Worm (Caenorhabditis elegans) whole organism, L3 larva: ENCODE measurements around the gene nspb-5.

Source experiments
- R02D3.7 ChIP-seq: fragments of 150-350 bp; optimal IDR thresholded peaks from 2 replicates; lab custom pipeline; 2014; ENCODE audit warnings: missing biosample characterization, missing genetic modification characterization
- ZK546.5 ChIP-seq: sonication (generic microtip); optimal IDR thresholded peaks from 2 replicates; lab custom pipeline; 2017; ENCODE audit warnings: missing biosample characterization, missing genetic modification characterization
- aly-2 ChIP-seq: fragments of 150-350 bp; optimal IDR thresholded peaks from 2 replicates; lab custom pipeline; 2014; ENCODE audit warnings: missing biosample characterization, missing genetic modification characterization
- ama-1 ChIP-seq: fragments of 150-350 bp; optimal IDR thresholded peaks from 2 replicates; lab custom pipeline; 2018
- ceh-16 ChIP-seq: sonication (generic microtip); optimal IDR thresholded peaks from 2 replicates; lab custom pipeline; 2017; ENCODE audit warnings: missing biosample characterization, missing genetic modification characterization
- ceh-28 ChIP-seq: fragments of 150-350 bp; optimal IDR thresholded peaks from 2 replicates; lab custom pipeline; 2014; ENCODE audit warnings: missing biosample characterization, missing genetic modification reagents, missing genetic modification characterization
- ceh-82 ChIP-seq: fragments of 150-350 bp; optimal IDR thresholded peaks from 2 replicates; lab custom pipeline; 2014; ENCODE audit warnings: missing biosample characterization, missing genetic modification characterization
- ceh-9 ChIP-seq: sonication (generic microtip); optimal IDR thresholded peaks from 2 replicates; lab custom pipeline; 2018; ENCODE audit warnings: missing biosample characterization, missing genetic modification characterization
- egl-27 ChIP-seq: sonication (generic microtip); optimal IDR thresholded peaks from 4 replicates; lab custom pipeline; 2017; ENCODE audit warnings: missing biosample characterization, missing genetic modification reagents, missing genetic modification characterization
- egl-5 ChIP-seq: fragments of 150-350 bp; optimal IDR thresholded peaks from 2 replicates; lab custom pipeline; 2017; ENCODE audit warnings: missing biosample characterization, missing genetic modification reagents, missing genetic modification characterization, inconsistent platforms
- elt-1 ChIP-seq: fragments of 150-350 bp; optimal IDR thresholded peaks from 2 replicates; lab custom pipeline; 2014; ENCODE audit warnings: missing biosample characterization, missing genetic modification characterization
- elt-2 ChIP-seq: sonication (generic microtip); optimal IDR thresholded peaks from 2 replicates; lab custom pipeline; 2016; ENCODE audit warnings: missing genetic modification reagents, mild to moderate bottlenecking, missing genetic modification characterization, missing compliant biosample characterization
- elt-3 ChIP-seq, 3 experiments: fragments of 150-350 bp in 1 of 3; sonication (generic microtip) in 2 of 3; optimal IDR thresholded peaks; 2 replicates in 2 of 3; 4 replicates in 1 of 3; lab custom pipeline; 2014 to 2017; ENCODE audit warnings: missing biosample characterization in 3 of 3, missing genetic modification characterization in 3 of 3
- eor-1 ChIP-seq, 2 experiments: fragments of 150-350 bp; optimal IDR thresholded peaks; 2 replicates each; lab custom pipeline; 2014 to 2018; ENCODE audit warnings: missing biosample characterization in 2 of 2, missing genetic modification characterization in 2 of 2
- fkh-10 ChIP-seq: sonication (generic microtip); optimal IDR thresholded peaks from 2 replicates; lab custom pipeline; 2017; ENCODE audit warnings: missing biosample characterization, missing genetic modification reagents, missing genetic modification characterization
- fkh-2 ChIP-seq: fragments of 150-350 bp; optimal IDR thresholded peaks from 2 replicates; lab custom pipeline; 2014; ENCODE audit warnings: missing biosample characterization, missing genetic modification reagents, missing genetic modification characterization
- hmg-11 ChIP-seq: sonication (generic microtip); optimal IDR thresholded peaks from 2 replicates; lab custom pipeline; 2016; ENCODE audit warnings: missing genetic modification characterization, missing compliant biosample characterization
- lin-39 ChIP-seq: fragments of 150-350 bp; optimal IDR thresholded peaks from 2 replicates; lab custom pipeline; 2018; ENCODE audit warnings: missing biosample characterization, missing genetic modification reagents, missing genetic modification characterization
- lsy-12 ChIP-seq: sonication (generic microtip); optimal IDR thresholded peaks from 2 replicates; lab custom pipeline; 2016; ENCODE audit warnings: mild to moderate bottlenecking, missing genetic modification characterization, missing compliant biosample characterization
- mdl-1 ChIP-seq: fragments of 150-350 bp; optimal IDR thresholded peaks from 2 replicates; lab custom pipeline; 2014; ENCODE audit warnings: missing biosample characterization, missing genetic modification characterization
- mml-1 ChIP-seq: fragments of 150-350 bp; sonication (generic microtip); optimal IDR thresholded peaks from 3 replicates; lab custom pipeline; 2014; ENCODE audit warnings: missing biosample characterization, missing genetic modification characterization
- nfya-1 ChIP-seq: sonication (generic microtip); optimal IDR thresholded peaks from 2 replicates; lab custom pipeline; 2017; ENCODE audit warnings: missing genetic modification characterization, mild to moderate bottlenecking, missing compliant biosample characterization, antibody characterized with exemption, moderate library complexity; ENCODE audit not compliant: insufficient read depth
- nhr-11 ChIP-seq: fragments of 150-350 bp; optimal IDR thresholded peaks from 2 replicates; lab custom pipeline; 2014; ENCODE audit warnings: missing biosample characterization, missing genetic modification characterization
- nhr-12 ChIP-seq: fragments of 150-350 bp; optimal IDR thresholded peaks from 2 replicates; lab custom pipeline; 2014; ENCODE audit warnings: missing biosample characterization, missing genetic modification characterization
- nhr-23 ChIP-seq: fragments of 150-350 bp; optimal IDR thresholded peaks from 2 replicates; lab custom pipeline; 2014; ENCODE audit warnings: missing biosample characterization, missing genetic modification reagents, missing genetic modification characterization
- nhr-237 ChIP-seq: fragments of 150-350 bp; optimal IDR thresholded peaks from 2 replicates; lab custom pipeline; 2014; ENCODE audit warnings: missing biosample characterization, missing genetic modification characterization
- nhr-25 ChIP-seq: sonication (generic microtip); optimal IDR thresholded peaks from 2 replicates; lab custom pipeline; 2017; ENCODE audit warnings: missing biosample characterization, missing genetic modification characterization
- nhr-28 ChIP-seq: fragments of 150-350 bp; optimal IDR thresholded peaks from 2 replicates; lab custom pipeline; 2014; ENCODE audit warnings: missing biosample characterization, missing genetic modification characterization
- nhr-43 ChIP-seq: sonication (generic microtip); optimal IDR thresholded peaks from 2 replicates; lab custom pipeline; 2016; ENCODE audit warnings: mild to moderate bottlenecking, missing genetic modification characterization, missing compliant biosample characterization; ENCODE audit not compliant: poor library complexity, severe bottlenecking
- nhr-67 ChIP-seq: fragments of 150-350 bp; optimal IDR thresholded peaks from 2 replicates; lab custom pipeline; 2014; ENCODE audit warnings: missing biosample characterization, missing genetic modification characterization
- nhr-76 ChIP-seq: fragments of 150-350 bp; sonication (generic microtip); optimal IDR thresholded peaks from 5 replicates; lab custom pipeline; 2014; ENCODE audit warnings: missing biosample characterization, missing genetic modification characterization
- nhr-77 ChIP-seq: fragments of 150-350 bp; optimal IDR thresholded peaks from 2 replicates; lab custom pipeline; 2014; ENCODE audit warnings: missing biosample characterization, missing genetic modification characterization
- pha-4 ChIP-seq: fragments of 150-350 bp; optimal IDR thresholded peaks from 2 replicates; lab custom pipeline; 2014; ENCODE audit warnings: missing biosample characterization, missing genetic modification reagents, missing genetic modification characterization
- sea-2 ChIP-seq: fragments of 150-350 bp; sonication (generic microtip); optimal IDR thresholded peaks from 4 replicates; lab custom pipeline; 2014; ENCODE audit warnings: missing biosample characterization, missing genetic modification reagents, missing genetic modification characterization
- snpc-4 ChIP-seq: fragments of 150-350 bp; optimal IDR thresholded peaks from 2 replicates; lab custom pipeline; 2014; ENCODE audit warnings: missing biosample characterization, missing genetic modification characterization
- tbx-2 ChIP-seq: sonication (generic microtip); optimal IDR thresholded peaks from 2 replicates; lab custom pipeline; 2016; ENCODE audit warnings: mild to moderate bottlenecking, missing genetic modification characterization, missing compliant biosample characterization
- unc-62 ChIP-seq: fragments of 150-350 bp; sonication (generic microtip); optimal IDR thresholded peaks from 4 replicates; lab custom pipeline; 2014; ENCODE audit warnings: missing biosample characterization, missing genetic modification reagents, missing genetic modification characterization
- ztf-11 ChIP-seq: fragments of 150-350 bp; optimal IDR thresholded peaks from 2 replicates; lab custom pipeline; 2014; ENCODE audit warnings: missing biosample characterization, missing genetic modification characterization

The nspb-5 gene

DNA sequence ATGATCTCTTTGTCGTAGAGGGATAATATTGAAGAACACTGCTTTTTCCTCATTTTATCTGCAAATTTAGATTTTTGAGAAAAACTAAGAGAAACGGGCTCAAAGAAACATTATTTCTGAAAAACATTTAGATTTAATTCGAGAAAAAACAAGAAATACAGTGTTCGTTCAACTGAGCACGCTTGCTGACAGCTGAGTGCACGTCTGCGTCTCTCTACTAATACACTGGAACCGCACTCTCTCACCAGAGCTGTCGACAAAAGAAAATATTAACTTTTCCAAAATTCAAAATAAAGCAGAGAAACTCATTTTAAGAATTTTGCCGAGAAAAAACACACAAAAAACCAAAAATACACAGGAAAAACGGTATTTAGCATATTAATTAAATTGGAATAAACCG lies 14.5 kb downstream of the nspb-5 start, which contains the start of gene drh-1:
Gene drh-1 (minus strand): TSS at position 58 of the 400 bp plus-strand sequence.
- no peak for TF ChIP-seq ceh-28 (tag; lab: Kevin White, UChicago)
- TF ChIP-seq nfya-1 (tag; lab: Kevin White, UChicago): peak; percentile 44
- peak; percentile 12 for TF ChIP-seq ama-1 (lab: Kevin White, UChicago)
- no peak for TF ChIP-seq nhr-77 (tag; lab: Kevin White, UChicago)
- no peak for TF ChIP-seq snpc-4 (tag; lab: Kevin White, UChicago)
- peak; percentile 22 for TF ChIP-seq elt-2 (tag; lab: Kevin White, UChicago)
- TF ChIP-seq hmg-11: peak; percentile 23
- TF ChIP-seq egl-27 (tag; lab: Kevin White, UChicago): no peak
- TF ChIP-seq pha-4 (tag; lab: Kevin White, UChicago): peak; percentile 63
- TF ChIP-seq ztf-11: no peak

DNA sequence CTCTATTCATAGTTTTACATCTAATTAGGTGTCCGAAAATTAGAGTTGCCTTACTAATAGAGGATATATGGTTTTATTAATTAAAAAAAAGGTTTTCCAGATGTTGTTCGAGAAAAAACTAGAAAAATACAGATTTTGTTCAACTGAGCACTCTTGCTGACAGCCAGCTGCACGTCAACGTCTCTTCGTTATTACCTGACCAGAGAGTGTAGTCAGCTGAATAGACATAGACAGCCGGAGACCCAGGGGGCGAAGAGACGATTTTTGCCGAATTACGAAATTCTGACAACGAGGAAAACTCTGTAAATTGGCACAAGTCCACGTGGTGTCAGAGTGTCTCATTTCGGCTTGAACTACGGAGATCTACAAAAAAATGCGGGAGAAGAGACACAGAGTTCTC lies 19.8 kb downstream of the nspb-5 start:
- no peak for TF ChIP-seq ceh-28 (tag; lab: Kevin White, UChicago)
- TF ChIP-seq ceh-9 (tag; lab: Kevin White, UChicago): no peak
- no peak for TF ChIP-seq nhr-43 (tag; lab: Kevin White, UChicago)
- no peak for TF ChIP-seq R02D3.7
- no peak for TF ChIP-seq sea-2 (GFP tag; lab: Kevin White, UChicago)
- TF ChIP-seq nhr-76: no peak
- peak; percentile 19 for TF ChIP-seq pha-4 (tag; lab: Kevin White, UChicago)
- TF ChIP-seq nfya-1 (tag; lab: Kevin White, UChicago): peak; percentile 8
- TF ChIP-seq elt-2 (tag; lab: Kevin White, UChicago): peak; percentile 29
- TF ChIP-seq ceh-16 (tag; lab: Kevin White, UChicago): no peak
- TF ChIP-seq mml-1: no peak

ce11 chrIV:6621252-6621651 lies 22.4 kb downstream of the nspb-5 start, which contains the start of gene C01B10.3:
Gene C01B10.3 (minus strand): TSS chrIV:6621352.
- no peak for TF ChIP-seq ceh-16 (tag; lab: Kevin White, UChicago)
- no peak for TF ChIP-seq egl-5
- no peak for TF ChIP-seq nhr-237
- TF ChIP-seq R02D3.7: no peak
- TF ChIP-seq unc-62: no peak
- TF ChIP-seq nhr-67: no peak
- TF ChIP-seq nhr-12 (tag; lab: Kevin White, UChicago): no peak
- TF ChIP-seq mdl-1: no peak
- no peak for TF ChIP-seq lin-39 (tag; lab: Kevin White, UChicago)
- TF ChIP-seq aly-2: no peak
- TF ChIP-seq ceh-82 (tag; lab: Kevin White, UChicago): no peak
- no peak for TF ChIP-seq fkh-2
- no peak for TF ChIP-seq ceh-28 (tag; lab: Kevin White, UChicago)
- TF ChIP-seq nhr-11 (tag; lab: Kevin White, UChicago): no peak
- no peak for TF ChIP-seq tbx-2
- TF ChIP-seq nhr-76: no peak
- no peak for TF ChIP-seq ama-1 (lab: Kevin White, UChicago)
- no peak for TF ChIP-seq ZK546.5 (tag; lab: Kevin White, UChicago)
- TF ChIP-seq, all 47 proteins: peak for 0

- TF ChIP-seq eor-1 (tag; optimal IDR thresholded peaks at IDR 0.05; lab: Kevin White, UChicago) (no peak), ceh-82 (tag; lab: Kevin White, UChicago) (no peak), sea-2 (GFP tag; lab: Kevin White, UChicago) (no peak), nfya-1 (tag; lab: Kevin White, UChicago) (peak; percentile 20), hmg-11 (no peak), nhr-12 (tag; lab: Kevin White, UChicago) (no peak), ama-1 (lab: Kevin White, UChicago) (no peak), nhr-67 (no peak), ceh-16 (tag; lab: Kevin White, UChicago) (no peak), aly-2 (no peak), egl-5 (no peak), ceh-9 (tag; lab: Kevin White, UChicago) (no peak), tbx-2 (no peak), elt-1 (tag; lab: Kevin White, UChicago) (no peak), nhr-25 (peak; percentile 70), ceh-28 (tag; lab: Kevin White, UChicago) (peak; percentile 38), nhr-23 (peak; percentile 76), fkh-10 (GFP tag; lab: Kevin White, UChicago) (no peak), lsy-12 (no peak), elt-3 (tag; optimal IDR thresholded peaks at IDR 0.05; lab: Kevin White, UChicago) (peak in 1 of 3 experiments; percentile 73), nhr-28 (tag; lab: Kevin White, UChicago) (no peak), ZK546.5 (tag; lab: Kevin White, UChicago) (no peak), pha-4 (tag; lab: Kevin White, UChicago) (peak; percentile 36), nhr-43 (tag; lab: Kevin White, UChicago) (no peak)
Measured at ce11 chrIV:6622142-6622541, 23.3 kb downstream of the nspb-5 start.
